Worm (Caenorhabditis elegans): ENCODE data around the gene Y39G8B.1.

DNA sequence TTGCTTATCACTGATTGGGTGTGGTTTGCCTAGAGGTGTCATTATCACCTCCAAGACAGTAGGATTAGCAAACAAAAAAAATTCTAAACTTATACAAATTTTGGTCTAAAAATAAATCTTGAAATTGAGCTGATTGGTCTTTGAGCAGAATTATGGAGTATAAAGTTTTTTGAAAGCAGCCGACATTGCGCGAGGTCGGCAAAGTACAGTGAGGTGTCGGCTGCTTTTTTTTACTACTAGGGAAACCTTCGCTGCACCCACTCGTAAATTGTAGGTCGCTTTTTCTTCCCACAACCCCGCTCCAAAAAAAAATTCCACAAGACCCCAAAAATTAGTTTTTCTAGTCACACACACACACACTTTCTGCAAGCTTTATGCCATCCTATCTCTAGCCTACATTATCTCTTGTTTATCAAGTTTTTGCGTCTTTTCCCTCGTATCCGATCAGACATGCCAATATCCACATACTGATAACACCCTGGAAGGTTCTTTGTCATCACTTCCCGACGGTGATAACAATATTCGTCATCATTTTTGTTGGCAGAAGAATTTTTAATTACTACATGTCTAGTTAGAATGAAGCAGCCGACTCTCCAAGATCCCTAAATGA is 30.3 kb upstream of the Y39G8B.1 start:
- TF ChIP-seq tbx-9 (tag; optimal IDR thresholded peaks at IDR 0.05; ENCODE audit: borderline replicate concordance) = no peak
- TF ChIP-seq hsf-1 (GFP tag; IDR thresholded peaks at IDR 0.05) = no peak
- TF ChIP-seq dpl-1 (GFP tag; optimal IDR thresholded peaks at IDR 0.05) = no peak
- TF ChIP-seq hlh-12 (tag; optimal IDR thresholded peaks at IDR 0.05) = no peak
- no peak for TF ChIP-seq ceh-58 (GFP tag; IDR thresholded peaks at IDR 0.05)
- TF ChIP-seq ztf-3 (GFP tag; optimal IDR thresholded peaks at IDR 0.05) = no peak
